Fruit fly (Drosophila melanogaster) whole organism, embryonic: ENCODE results near the gene CG11951.

Experiments used
- Atf6 ChIP-seq: fragments of 200-800 bp; sonication (Bioruptor generic); IDR thresholded peaks from 2 replicates; pipeline ENCODE4 v1.3.6; 2022; ENCODE audit warnings: missing biosample characterization, missing genetic modification characterization
- BEAF-32 ChIP-seq: fragments of 200-800 bp; sonication (Bioruptor generic); optimal IDR thresholded peaks from 3 replicates; lab custom pipeline; 2017; ENCODE audit warnings: missing biosample characterization, missing genetic modification characterization, mild to moderate bottlenecking, moderate library complexity, missing genetic modification reagents
- C15 ChIP-seq: fragments of 200-800 bp; sonication (Bioruptor generic); IDR thresholded peaks from 3 replicates; pipeline ENCODE4 v1.3.6; 2022; ENCODE audit warnings: missing biosample characterization, missing genetic modification characterization
- CG10654 ChIP-seq: fragments of 200-800 bp; sonication (Bioruptor generic); optimal IDR thresholded peaks from 2 replicates; lab custom pipeline; 2016; ENCODE audit warnings: missing biosample characterization, missing genetic modification characterization
- CG13296 ChIP-seq: fragments of 200-800 bp; sonication (Bioruptor generic); optimal IDR thresholded peaks from 3 replicates; lab custom pipeline; 2018; ENCODE audit warnings: missing biosample characterization, mild to moderate bottlenecking, missing genetic modification characterization
- CG13894 ChIP-seq: fragments of 200-800 bp; sonication (Bioruptor generic); optimal IDR thresholded peaks from 3 replicates; lab custom pipeline; 2018; ENCODE audit warnings: missing biosample characterization, mild to moderate bottlenecking, missing genetic modification characterization, moderate library complexity
- CG15269 ChIP-seq: fragments of 200-800 bp; sonication (Bioruptor generic); optimal IDR thresholded peaks from 2 replicates; lab custom pipeline; 2018; ENCODE audit warnings: missing biosample characterization, mild to moderate bottlenecking, missing genetic modification characterization, moderate library complexity
- CG1529 ChIP-seq: fragments of 200-800 bp; sonication (Bioruptor generic); optimal IDR thresholded peaks from 3 replicates; lab custom pipeline; 2018; ENCODE audit warnings: missing biosample characterization, missing genetic modification characterization
- CG16813 ChIP-seq: fragments of 200-800 bp; sonication (Bioruptor generic); IDR thresholded peaks from 3 replicates; pipeline ENCODE4 v1.3.6; 2022; ENCODE audit warnings: missing biosample characterization, missing genetic modification characterization; ENCODE audit not compliant: partially characterized antibody
- CG17328 ChIP-seq: fragments of 200-800 bp; sonication (Bioruptor generic); IDR thresholded peaks from 2 replicates; pipeline ENCODE4 v1.3.6; 2022; ENCODE audit warnings: missing biosample characterization, missing genetic modification characterization
- CG17359 ChIP-seq: fragments of 200-800 bp; sonication (Bioruptor generic); optimal IDR thresholded peaks from 3 replicates; lab custom pipeline; 2018; ENCODE audit warnings: missing biosample characterization, mild to moderate bottlenecking, missing genetic modification characterization, moderate library complexity
- CG17568 ChIP-seq: fragments of 200-800 bp; sonication (Bioruptor generic); optimal IDR thresholded peaks from 2 replicates; lab custom pipeline; 2018; ENCODE audit warnings: missing biosample characterization, mild to moderate bottlenecking, missing genetic modification characterization, moderate library complexity
- CG2678 ChIP-seq: fragments of 200-800 bp; sonication (Bioruptor generic); optimal IDR thresholded peaks from 3 replicates; lab custom pipeline; 2019; ENCODE audit warnings: missing biosample characterization, mild to moderate bottlenecking, missing genetic modification characterization, moderate library complexity
- CG32767 ChIP-seq: fragments of 200-800 bp; sonication (Bioruptor generic); IDR thresholded peaks from 2 replicates; pipeline ENCODE4 v1.3.6; 2022; ENCODE audit warnings: missing biosample characterization, missing genetic modification characterization
- CG4404 ChIP-seq: fragments of 200-800 bp; sonication (Bioruptor generic); IDR thresholded peaks from 2 replicates; pipeline ENCODE4 v1.3.6; 2022; ENCODE audit warnings: missing biosample characterization, missing genetic modification characterization
- CG5953 ChIP-seq: fragments of 200-800 bp; sonication (Bioruptor generic); IDR thresholded peaks from 2 replicates; pipeline ENCODE4 v1.3.6; 2022; ENCODE audit warnings: missing biosample characterization, missing genetic modification characterization
- CG6272 ChIP-seq: fragments of 200-800 bp; sonication (Bioruptor generic); IDR thresholded peaks from 2 replicates; pipeline ENCODE4 v1.3.6; 2022; ENCODE audit warnings: missing biosample characterization, missing genetic modification characterization
- CG6765 ChIP-seq: fragments of 200-800 bp; sonication (Bioruptor generic); optimal IDR thresholded peaks from 3 replicates; lab custom pipeline; 2017; ENCODE audit warnings: missing biosample characterization, mild to moderate bottlenecking, missing genetic modification characterization
- CG6791 ChIP-seq: fragments of 200-800 bp; sonication (Bioruptor generic); IDR thresholded peaks from 3 replicates; pipeline ENCODE4 v1.3.6; 2022; ENCODE audit warnings: missing biosample characterization, missing genetic modification characterization; ENCODE audit not compliant: partially characterized antibody
- CG7963 ChIP-seq: fragments of 200-800 bp; sonication (Bioruptor generic); IDR thresholded peaks from 3 replicates; pipeline ENCODE4 v1.3.6; 2022; ENCODE audit warnings: missing biosample characterization, missing genetic modification characterization; ENCODE audit not compliant: partially characterized antibody
- CG8388 ChIP-seq: fragments of 200-800 bp; sonication (Bioruptor generic); optimal IDR thresholded peaks from 2 replicates; lab custom pipeline; 2019; ENCODE audit warnings: missing biosample characterization, mild to moderate bottlenecking, missing genetic modification characterization, moderate library complexity
- CG8765 ChIP-seq: fragments of 200-800 bp; sonication (Bioruptor generic); IDR thresholded peaks from 2 replicates; pipeline ENCODE4 v1.3.6; 2022; ENCODE audit warnings: missing biosample characterization, missing genetic modification characterization
- CG9437 ChIP-seq: fragments of 200-800 bp; sonication (Bioruptor generic); optimal IDR thresholded peaks from 2 replicates; lab custom pipeline; 2018; ENCODE audit warnings: missing biosample characterization, mild to moderate bottlenecking, missing genetic modification characterization
- CG9932 ChIP-seq: fragments of 200-800 bp; sonication (Bioruptor generic); IDR thresholded peaks from 2 replicates; pipeline ENCODE4 v1.3.6; 2022; ENCODE audit warnings: missing biosample characterization, missing genetic modification characterization
- D19A ChIP-seq: fragments of 200-800 bp; optimal IDR thresholded peaks from 3 replicates; lab custom pipeline; 2019; ENCODE audit warnings: missing biosample characterization, mild to moderate bottlenecking, missing genetic modification characterization, moderate library complexity
- E2f2 ChIP-seq: fragments of 200-800 bp; sonication (Bioruptor generic); IDR thresholded peaks from 2 replicates; pipeline ENCODE4 v1.3.6; 2022; ENCODE audit warnings: missing biosample characterization, missing genetic modification characterization
- Ets65A ChIP-seq: fragments of 200-800 bp; sonication (Bioruptor generic); peaks from one replicate; lab custom pipeline; 2016; ENCODE audit warnings: missing biosample characterization, missing genetic modification characterization
- GATAe ChIP-seq: fragments of 200-800 bp; sonication (Bioruptor generic); conservative IDR thresholded peaks from 2 replicates; pipeline ENCODE4 v1.3.6; 2022; ENCODE audit warnings: missing biosample characterization, missing genetic modification characterization
- HHEX ChIP-seq: fragments of 200-800 bp; sonication (Bioruptor generic); optimal IDR thresholded peaks from 3 replicates; lab custom pipeline; 2017; ENCODE audit warnings: missing biosample characterization, mild to moderate bottlenecking, missing genetic modification characterization, missing genetic modification reagents
- Myb ChIP-seq: fragments of 200-800 bp; sonication (Bioruptor generic); optimal IDR thresholded peaks from 2 replicates; lab custom pipeline; 2016; ENCODE audit warnings: missing biosample characterization, missing genetic modification characterization
- Nf-YC ChIP-seq: fragments of 200-800 bp; optimal IDR thresholded peaks from 3 replicates; lab custom pipeline; 2019; ENCODE audit warnings: missing biosample characterization, mild to moderate bottlenecking, missing genetic modification characterization, moderate library complexity
- Rfx ChIP-seq: fragments of 200-800 bp; sonication (Bioruptor generic); IDR thresholded peaks from 2 replicates; pipeline ENCODE4 v1.3.6; 2022; ENCODE audit warnings: missing biosample characterization, missing genetic modification characterization
- TFAM ChIP-seq: fragments of 200-800 bp; sonication (Bioruptor generic); optimal IDR thresholded peaks from 2 replicates; lab custom pipeline; 2017; ENCODE audit warnings: missing biosample characterization, missing genetic modification characterization, inconsistent platforms
- Xbp1 ChIP-seq: fragments of 200-800 bp; sonication (Bioruptor generic); optimal IDR thresholded peaks from 3 replicates; lab custom pipeline; 2016; ENCODE audit warnings: missing biosample characterization, mild to moderate bottlenecking, missing genetic modification characterization
- abd-A ChIP-seq: fragments of 200-800 bp; sonication (Bioruptor generic); optimal IDR thresholded peaks from 3 replicates; lab custom pipeline; 2019; ENCODE audit warnings: missing biosample characterization, mild to moderate bottlenecking, missing genetic modification characterization, moderate library complexity
- ase ChIP-seq: fragments of 200-800 bp; sonication (Bioruptor generic); IDR thresholded peaks from 3 replicates; pipeline ENCODE4 v1.3.6; 2022; ENCODE audit warnings: missing biosample characterization, missing genetic modification characterization
- cwo ChIP-seq: fragments of 200-800 bp; sonication (Bioruptor generic); optimal IDR thresholded peaks from 3 replicates; lab custom pipeline; 2017; ENCODE audit warnings: missing biosample characterization, missing genetic modification characterization, mild to moderate bottlenecking, moderate library complexity, missing genetic modification reagents
- eve ChIP-seq, 2 experiments: fragments of >200 bp; optimal IDR thresholded peaks; 2 replicates each; lab custom pipeline; 2017; ENCODE audit warnings: missing biosample characterization in 2 of 2, missing genetic modification characterization in 2 of 2
- gsb-n ChIP-seq: fragments of 200-800 bp; sonication (Bioruptor generic); optimal IDR thresholded peaks from 3 replicates; lab custom pipeline; 2018; ENCODE audit warnings: missing biosample characterization, mild to moderate bottlenecking, missing genetic modification characterization
- ham ChIP-seq: fragments of 200-800 bp; sonication (Bioruptor generic); IDR thresholded peaks from 2 replicates; pipeline ENCODE4 v1.3.6; 2022; ENCODE audit warnings: missing biosample characterization, missing genetic modification characterization
- kni ChIP-seq: fragments of 200-800 bp; sonication (Bioruptor generic); optimal IDR thresholded peaks from 3 replicates; lab custom pipeline; 2017; ENCODE audit warnings: mild to moderate bottlenecking, missing biosample characterization, missing genetic modification reagents, missing genetic modification characterization
- lbe ChIP-seq: fragments of 200-800 bp; sonication (Bioruptor generic); optimal IDR thresholded peaks from 2 replicates; lab custom pipeline; 2016; ENCODE audit warnings: missing biosample characterization, mild to moderate bottlenecking, missing genetic modification characterization
- odd ChIP-seq: fragments of 200-800 bp; sonication (Bioruptor generic); optimal IDR thresholded peaks from 2 replicates; lab custom pipeline; 2017; ENCODE audit warnings: missing biosample characterization, mild to moderate bottlenecking, missing genetic modification characterization
- pzg ChIP-seq: fragments of 200-800 bp; sonication (Bioruptor generic); optimal IDR thresholded peaks from 3 replicates; lab custom pipeline; 2018; ENCODE audit warnings: missing biosample characterization, mild to moderate bottlenecking, missing genetic modification characterization, moderate library complexity
- slou ChIP-seq: fragments of 200-800 bp; sonication (Bioruptor generic); optimal IDR thresholded peaks from 3 replicates; lab custom pipeline; 2016; ENCODE audit warnings: missing biosample characterization, missing genetic modification characterization
- tgo ChIP-seq: fragments of 200-800 bp; sonication (Bioruptor generic); IDR thresholded peaks from 3 replicates; pipeline ENCODE4 v1.3.6; 2022; ENCODE audit warnings: missing biosample characterization, missing genetic modification characterization
- tll ChIP-seq, 2 experiments: fragments of 200-800 bp in 1 of 2; fragments of >200 bp in 1 of 2; sonication (Bioruptor generic) in 1 of 2; optimal IDR thresholded peaks; 2 replicates each; lab custom pipeline; 2017 to 2019; ENCODE audit warnings: missing biosample characterization in 2 of 2, missing genetic modification characterization in 2 of 2, mild to moderate bottlenecking in 1 of 2, moderate library complexity in 1 of 2
- tna ChIP-seq: fragments of 200-800 bp; sonication (Bioruptor generic); IDR thresholded peaks from 2 replicates; pipeline ENCODE4 v1.3.6; 2022; ENCODE audit warnings: missing biosample characterization, missing genetic modification characterization; ENCODE audit not compliant: partially characterized antibody
- tup ChIP-seq: fragments of 200-800 bp; sonication (Bioruptor generic); optimal IDR thresholded peaks from 2 replicates; lab custom pipeline; 2016; ENCODE audit warnings: missing biosample characterization, mild to moderate bottlenecking, missing genetic modification characterization, moderate library complexity
- zen ChIP-seq: fragments of 200-800 bp; sonication (Bioruptor generic); optimal IDR thresholded peaks from 3 replicates; lab custom pipeline; 2018; ENCODE audit warnings: missing biosample characterization, mild to moderate bottlenecking, missing genetic modification characterization, moderate library complexity

CG11951 gene

dm6 chr3R:29214262-29214661 is 24.3 kb downstream of the CG11951 start (continued):
- TF ChIP-seq tna (GFP tag; lab: Robert Waterston, UW) (peak; percentile 45; the same call in 1 of the 2 replicates), CG13894 (tag; lab: Kevin White, UChicago) (peak; percentile 98), CG6791 (GFP tag; lab: Robert Waterston, UW) (no peak; the same call in 1 of the 3 replicates), CG2678 (peak; percentile 99), Ets65A (GFP tag; lab: Kevin White, UChicago) (peak; percentile 100), ase (GFP tag; lab: Robert Waterston, UW) (peak; percentile 99), BEAF-32 (peak; percentile 42), CG4404 (GFP tag; lab: Robert Waterston, UW) (peak; percentile 98), CG6765 (GFP tag; lab: Kevin White, UChicago) (peak; percentile 99), CG16813 (GFP tag; lab: Robert Waterston, UW) (no peak), CG8388 (peak; percentile 99), CG9932 (GFP tag; lab: Robert Waterston, UW) (peak; percentile 99), ham (GFP tag; lab: Robert Waterston, UW) (peak; percentile 95), zen (tag; lab: Kevin White, UChicago) (peak; percentile 99), cwo (GFP tag; lab: Kevin White, UChicago) (peak; percentile 98), CG15269 (tag; lab: Kevin White, UChicago) (peak; percentile 99), tll (GFP tag; optimal IDR thresholded peaks at IDR 0.05; lab: Kevin White, UChicago) (peak in 1 of 2 experiments; percentile 89), CG17328 (GFP tag; lab: Robert Waterston, UW) (peak; percentile 100), CG32767 (GFP tag; lab: Robert Waterston, UW) (peak; percentile 99), TFAM (GFP tag; lab: Kevin White, UChicago) (peak; percentile 95), abd-A (tag; lab: Kevin White, UChicago) (peak; percentile 93), CG6272 (peak; percentile 96), gsb-n (tag; lab: Kevin White, UChicago) (peak; percentile 100), Myb (peak; percentile 92), CG5953 (GFP tag; lab: Robert Waterston, UW) (peak; percentile 99), HHEX (GFP tag; lab: Kevin White, UChicago) (peak; percentile 99), CG17359 (tag; lab: Kevin White, UChicago) (peak; percentile 99), eve (GFP tag; optimal IDR thresholded peaks at IDR 0.05; lab: Kevin White, UChicago) (peak in 1 of 2 experiments; percentile 92), CG1529 (GFP tag; lab: Kevin White, UChicago) (peak; percentile 99), tup (peak; percentile 99), lbe (GFP tag; lab: Kevin White, UChicago) (peak; percentile 99), odd (GFP tag; lab: Kevin White, UChicago) (peak; percentile 99), Rfx (GFP tag; lab: Robert Waterston, UW) (peak; percentile 100), Nf-YC (peak; percentile 92), CG13296 (peak; percentile 99), CG7963 (GFP tag; lab: Robert Waterston, UW) (no peak), pzg (peak; percentile 37), CG9437 (GFP tag; lab: Kevin White, UChicago) (peak; percentile 95), Atf6 (GFP tag; lab: Robert Waterston, UW) (peak; percentile 99), CG10654 (GFP tag; lab: Kevin White, UChicago) (peak; percentile 99), CG8765 (GFP tag; lab: Robert Waterston, UW) (peak; percentile 99), slou (GFP tag; lab: Kevin White, UChicago) (peak; percentile 98), CG17568 (GFP tag; lab: Kevin White, UChicago) (peak; percentile 99), E2f2 (GFP tag; lab: Robert Waterston, UW) (peak; percentile 92), D19A (tag; lab: Kevin White, UChicago) (peak; percentile 98), Xbp1 (peak; percentile 99), GATAe (GFP tag; lab: Robert Waterston, UW) (peak; percentile 97), kni (GFP tag; lab: Kevin White, UChicago) (peak; percentile 98), tgo (GFP tag; lab: Robert Waterston, UW) (peak; percentile 99), C15 (peak; percentile 98)
